Worm (Caenorhabditis elegans) whole organism, L1 larva: ENCODE data around the gene K07H8.9.

Experiments used
- blmp-1 ChIP-seq: fragments of 150-350 bp; optimal IDR thresholded peaks from 2 replicates; lab custom pipeline; 2014; ENCODE audit warnings: missing biosample characterization, missing genetic modification characterization
- elt-2 ChIP-seq: sonication (generic microtip); optimal IDR thresholded peaks from 2 replicates; lab custom pipeline; 2016; ENCODE audit warnings: missing genetic modification characterization, mild to moderate bottlenecking, inconsistent platforms, missing compliant biosample characterization, missing genetic modification reagents
- fkh-8 ChIP-seq: sonication (generic microtip); optimal IDR thresholded peaks from 2 replicates; lab custom pipeline; 2016; ENCODE audit warnings: mild to moderate bottlenecking, missing genetic modification characterization, missing compliant biosample characterization
- isw-1 ChIP-seq: fragments of 200-800 bp; sonication (Bioruptor generic); IDR thresholded peaks from 2 replicates; pipeline ENCODE4 v1.3.6; 2022; ENCODE audit warnings: missing genetic modification characterization, missing compliant biosample characterization
- lin-39 ChIP-seq: fragments of 150-350 bp; optimal IDR thresholded peaks from 2 replicates; lab custom pipeline; 2014; ENCODE audit warnings: missing biosample characterization, missing genetic modification reagents, missing genetic modification characterization
- pag-3 ChIP-seq: sonication (generic microtip); optimal IDR thresholded peaks from 2 replicates; lab custom pipeline; 2017; ENCODE audit warnings: missing genetic modification characterization, mild to moderate bottlenecking, missing compliant biosample characterization, antibody characterized with exemption, borderline replicate concordance; ENCODE audit not compliant: insufficient read depth
- swsn-7 ChIP-seq: sonication (generic microtip); optimal IDR thresholded peaks from 2 replicates; lab custom pipeline; 2016; ENCODE audit warnings: missing genetic modification characterization, missing compliant biosample characterization
- tbx-2 ChIP-seq: sonication (generic microtip); optimal IDR thresholded peaks from 2 replicates; lab custom pipeline; 2016; ENCODE audit warnings: missing genetic modification characterization, missing compliant biosample characterization
- unc-86 ChIP-seq: sonication (generic microtip); optimal IDR thresholded peaks from 2 replicates; lab custom pipeline; 2016; ENCODE audit warnings: missing genetic modification characterization, missing compliant biosample characterization

Gene K07H8.9

ce11 chrIV:8239584-8239983 lies 46.7 kb downstream of the K07H8.9 start:
- TF ChIP-seq elt-2 (tag; lab: Kevin White, UChicago) (peak; percentile 34), lin-39 (no peak), fkh-8 (no peak), swsn-7 (no peak), unc-86 (no peak), pag-3 (tag; lab: Kevin White, UChicago) (no peak), isw-1 (no peak)

- peak; percentile 44 for TF ChIP-seq blmp-1 (tag; lab: Kevin White, UChicago)
- TF ChIP-seq tbx-2 = no peak
Observed at ce11 chrIV:8236502-8236901, 49.8 kb downstream of the K07H8.9 start, which contains the start of gene nhr-66. TSS of gene nhr-66 (minus strand) at chrIV:8236602.
